Worm (Caenorhabditis elegans) whole organism, late embryonic: ENCODE measurements around the gene ZK1127.4.

ENCODE experiments used
- ama-1 ChIP-seq: fragments of 150-350 bp; optimal IDR thresholded peaks from 2 replicates; lab custom pipeline; 2014
- nhr-11 ChIP-seq: fragments of 150-350 bp; optimal IDR thresholded peaks from 2 replicates; lab custom pipeline; 2014; ENCODE audit warnings: missing biosample characterization, missing genetic modification characterization
- rnt-1 ChIP-seq: sonication (generic microtip); optimal IDR thresholded peaks from 2 replicates; lab custom pipeline; 2016; ENCODE audit warnings: missing genetic modification characterization, missing compliant biosample characterization
- sox-4 ChIP-seq: sonication (generic microtip); optimal IDR thresholded peaks from 2 replicates; lab custom pipeline; 2017; ENCODE audit warnings: mild to moderate bottlenecking, missing genetic modification characterization, inconsistent platforms, missing compliant biosample characterization
- syd-9 ChIP-seq: sonication (generic microtip); optimal IDR thresholded peaks from 2 replicates; lab custom pipeline; 2016; ENCODE audit warnings: mild to moderate bottlenecking, missing genetic modification characterization, moderate library complexity, missing compliant biosample characterization
- tbx-7 ChIP-seq: sonication (generic microtip); optimal IDR thresholded peaks from 2 replicates; lab custom pipeline; 2016; ENCODE audit warnings: missing genotype, missing genetic modification characterization, missing compliant biosample characterization
- unc-42 ChIP-seq: sonication (generic microtip); optimal IDR thresholded peaks from 2 replicates; lab custom pipeline; 2016; ENCODE audit warnings: missing genotype, missing genetic modification characterization, missing compliant biosample characterization

DNA sequence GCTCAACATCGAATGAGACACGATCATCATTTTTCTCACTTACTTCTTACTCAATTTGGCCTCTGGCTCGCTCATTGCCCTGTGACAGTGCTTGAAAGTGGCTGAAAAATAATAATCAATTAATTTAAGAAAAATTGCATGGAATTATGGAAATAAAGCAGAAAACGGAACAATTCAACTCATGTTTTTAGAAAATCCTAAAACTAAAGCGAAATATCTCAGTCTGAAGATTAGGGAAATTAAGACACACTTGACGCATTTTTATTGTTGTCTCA, 18.5 kb downstream of the ZK1127.4 start, which contains the start of gene kars-1:
- no peak for TF ChIP-seq sox-4 (tag; lab: Kevin White, UChicago)
- TF ChIP-seq syd-9 (tag; lab: Kevin White, UChicago): no peak
- no peak for TF ChIP-seq nhr-11 (tag; lab: Kevin White, UChicago)
- no peak for TF ChIP-seq tbx-7 (tag; lab: Kevin White, UChicago)
- no peak for TF ChIP-seq rnt-1 (tag; lab: Kevin White, UChicago)
- TF ChIP-seq ama-1 (lab: Kevin White, UChicago): no peak
- TF ChIP-seq unc-42 (tag; lab: Kevin White, UChicago): no peak
